Fruit fly (Drosophila melanogaster) whole organism: ENCODE results near the gene CG1572.

Experiments used
- Dll ChIP-seq: fragments of >200 bp; optimal IDR thresholded peaks from 2 replicates; lab custom pipeline; 2017
- EcR ChIP-seq, 2 experiments: fragments of >200 bp; optimal IDR thresholded peaks; 2 replicates each; lab custom pipeline; 2017; ENCODE audit warnings: missing biosample characterization in 2 of 2, missing genetic modification characterization in 2 of 2, missing genetic modification reagents in 2 of 2
- pan ChIP-seq: fragments of >200 bp; optimal IDR thresholded peaks from 2 replicates; lab custom pipeline; 2017
- psq ChIP-seq: fragments of >200 bp; optimal IDR thresholded peaks from 2 replicates; lab custom pipeline; 2017
- usp ChIP-seq: fragments of >200 bp; optimal IDR thresholded peaks from 2 replicates; lab custom pipeline; 2017; ENCODE audit warnings: missing biosample characterization, missing genetic modification characterization, mixed read lengths

DNA sequence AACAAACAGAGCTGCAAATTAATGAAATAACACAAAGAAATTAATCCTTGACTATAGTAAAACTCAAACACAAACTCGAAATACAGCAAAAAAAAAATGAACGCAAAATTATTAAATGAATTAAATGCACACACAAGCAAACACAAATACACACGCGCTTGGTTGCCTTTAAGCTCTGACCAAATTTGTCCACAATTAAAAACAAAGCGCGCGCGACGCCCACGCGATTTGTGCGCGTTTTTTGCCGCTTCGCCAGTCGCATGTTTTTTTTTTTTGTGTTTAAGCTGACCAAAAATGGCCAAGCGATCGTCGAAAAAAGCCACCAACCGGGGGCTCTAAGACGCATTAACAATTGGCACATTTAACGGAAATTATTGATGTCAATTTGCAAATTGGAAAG lies 15.1 kb downstream of the CG1572 start:
- no peak for TF ChIP-seq usp (GFP tag; lab: Kevin White, UChicago)
- no peak for TF ChIP-seq psq
- TF ChIP-seq Dll (lab: Kevin White, UChicago) = no peak
- no peak for TF ChIP-seq pan (lab: Kevin White, UChicago)
- TF ChIP-seq EcR (GFP tag; optimal IDR thresholded peaks at IDR 0.05; lab: Kevin White, UChicago) = no peak
